Worm (Caenorhabditis elegans): ENCODE measurements around the gene srx-80.

DNA sequence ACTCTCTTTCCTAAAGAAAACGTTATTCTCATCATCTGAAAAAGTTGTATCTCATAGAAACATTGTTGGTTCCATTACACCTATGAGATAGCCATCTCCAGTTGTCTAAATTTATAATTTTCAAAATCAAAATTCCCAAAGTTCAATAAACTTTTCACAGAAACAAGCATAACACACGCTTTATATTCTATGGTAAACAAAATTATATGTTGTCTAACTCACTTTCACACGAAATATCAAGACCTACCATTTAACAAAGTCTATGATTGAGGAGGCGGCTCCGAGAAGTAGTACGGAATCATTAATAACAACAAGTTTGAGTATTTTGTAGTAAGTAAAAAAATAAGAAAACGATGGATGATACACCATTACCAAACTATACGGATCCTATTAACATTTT is 5.3 kb downstream of the srx-80 start, which contains the start of gene srx-84:
- TF ChIP-seq W03F9.2 (tag; optimal IDR thresholded peaks at IDR 0.05), result no peak
- no peak for TF ChIP-seq dao-5 (tag; optimal IDR thresholded peaks at IDR 0.05)
